Fruit fly (Drosophila melanogaster): ENCODE measurements around the gene CG42465.

dm6 chr2L:3731055-3731454 is 31.1 kb downstream of the CG42465 start:
- TF ChIP-seq usp (GFP tag; optimal IDR thresholded peaks at IDR 0.05) = no peak
- TF ChIP-seq CG8478 (optimal IDR thresholded peaks at IDR 0.05) = no peak
- TF ChIP-seq EcR (GFP tag; optimal IDR thresholded peaks at IDR 0.05) = no peak
- TF ChIP-seq pan (optimal IDR thresholded peaks at IDR 0.05) = no peak
- TF ChIP-seq Dll (optimal IDR thresholded peaks at IDR 0.05) = no peak
- TF ChIP-seq psq (optimal IDR thresholded peaks at IDR 0.05) = no peak

All from whole organism.